Worm (Caenorhabditis elegans) whole organism, young adult: ENCODE measurements around the gene C14B1.3.

ENCODE experiments used
- Y79H2A.3 ChIP-seq: fragments of 200-800 bp; sonication (Bioruptor generic); conservative IDR thresholded peaks from 2 replicates; pipeline ENCODE4 v1.3.6; 2022; ENCODE audit warnings: missing genetic modification reagents, missing genetic modification characterization, missing compliant biosample characterization
- attf-6 ChIP-seq: fragments of 200-800 bp; sonication (Bioruptor generic); IDR thresholded peaks from 2 replicates; pipeline ENCODE4 v1.3.6; 2022; ENCODE audit warnings: missing genetic modification reagents, missing genetic modification characterization, missing compliant biosample characterization
- dpl-1 ChIP-seq: fragments of 150-350 bp; optimal IDR thresholded peaks from 2 replicates; lab custom pipeline; 2014; ENCODE audit warnings: missing biosample characterization, missing genetic modification reagents, missing genetic modification characterization
- egl-18 ChIP-seq: fragments of 200-800 bp; sonication (Bioruptor generic); IDR thresholded peaks from 2 replicates; pipeline ENCODE4 v1.3.6; 2022; ENCODE audit warnings: missing genetic modification reagents, missing genetic modification characterization, missing compliant biosample characterization
- egl-44 ChIP-seq: fragments of 200-800 bp; sonication (Bioruptor generic); IDR thresholded peaks from 2 replicates; pipeline ENCODE4 v1.3.6; 2022; ENCODE audit warnings: missing genetic modification reagents, missing genetic modification characterization, missing compliant biosample characterization
- hlh-12 ChIP-seq: sonication (generic microtip); optimal IDR thresholded peaks from 2 replicates; lab custom pipeline; 2016; ENCODE audit warnings: missing genetic modification characterization, missing compliant biosample characterization
- hrde-1 ChIP-seq: sonication (generic microtip); optimal IDR thresholded peaks from 2 replicates; lab custom pipeline; 2016; ENCODE audit warnings: missing genetic modification characterization, mild to moderate bottlenecking, missing compliant biosample characterization, moderate library complexity, missing genotype, missing genetic modification reagents, borderline replicate concordance
- let-526 ChIP-seq: fragments of 200-800 bp; sonication (Bioruptor generic); IDR thresholded peaks from 2 replicates; pipeline ENCODE4 v1.3.6; 2022; ENCODE audit warnings: missing genetic modification reagents, missing genetic modification characterization, missing compliant biosample characterization
- lsl-1 ChIP-seq: fragments of 200-800 bp; sonication (Bioruptor generic); optimal IDR thresholded peaks from 2 replicates; lab custom pipeline; 2018; ENCODE audit warnings: mild to moderate bottlenecking, missing genetic modification characterization, moderate library complexity, missing compliant biosample characterization
- madf-6 ChIP-seq: fragments of 200-800 bp; sonication (Bioruptor generic); IDR thresholded peaks from 2 replicates; pipeline ENCODE4 v1.3.6; 2022; ENCODE audit warnings: missing genetic modification reagents, missing genetic modification characterization, missing compliant biosample characterization
- ztf-18 ChIP-seq: sonication (generic microtip); optimal IDR thresholded peaks from 2 replicates; lab custom pipeline; 2016; ENCODE audit warnings: missing genotype, mild to moderate bottlenecking, missing genetic modification characterization, missing compliant biosample characterization

DNA sequence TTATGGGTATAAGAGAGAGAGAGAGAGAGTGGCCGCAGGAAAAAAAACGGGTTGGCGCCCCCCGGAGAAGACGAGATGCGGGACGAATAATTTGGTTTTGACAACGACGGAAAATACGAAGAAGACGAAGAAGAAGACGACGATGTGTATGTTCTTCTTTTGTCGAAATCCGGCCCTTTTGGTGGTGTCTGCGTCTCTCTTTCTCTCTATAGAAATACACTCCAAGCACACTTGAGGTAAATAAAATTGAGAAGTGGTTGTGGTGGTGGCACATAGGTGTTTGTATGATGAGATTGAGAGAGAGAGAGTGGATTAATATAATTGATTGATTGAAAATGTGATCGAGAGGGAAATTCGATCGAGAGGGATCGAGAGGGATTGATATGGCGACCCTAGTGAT, 30.5 kb upstream of the C14B1.3 start:
- no peak for TF ChIP-seq attf-6 (GFP tag; lab: Robert Waterston, UW)
- no peak for TF ChIP-seq hlh-12 (tag; lab: Kevin White, UChicago)
- no peak for TF ChIP-seq egl-44 (GFP tag; lab: Robert Waterston, UW)
- TF ChIP-seq dpl-1 = no peak
- no peak for TF ChIP-seq ztf-18 (tag; lab: Kevin White, UChicago)
- no peak for TF ChIP-seq egl-18 (GFP tag; lab: Robert Waterston, UW)
- TF ChIP-seq let-526 (GFP tag; lab: Robert Waterston, UW) = no peak
- no peak for TF ChIP-seq Y79H2A.3
- TF ChIP-seq hrde-1 (tag; lab: Kevin White, UChicago) = no peak
- no peak for TF ChIP-seq madf-6 (GFP tag; lab: Robert Waterston, UW)
- no peak for TF ChIP-seq lsl-1 (GFP tag; lab: Kevin White, UChicago)
